Worm (Caenorhabditis elegans) whole organism, midembryonic: ENCODE results near the gene daf-37.

Experiments used
- T22C8.4 ChIP-seq: fragments of 200-800 bp; sonication (Bioruptor generic); IDR thresholded peaks from 2 replicates; pipeline ENCODE4 v1.3.6; 2022; ENCODE audit warnings: missing genetic modification characterization, missing compliant biosample characterization
- cog-1 ChIP-seq: sonication (generic microtip); optimal IDR thresholded peaks from 2 replicates; lab custom pipeline; 2016; ENCODE audit warnings: missing genetic modification characterization, missing compliant biosample characterization
- flt-1 ChIP-seq: fragments of 200-800 bp; sonication (Bioruptor generic); IDR thresholded peaks from 2 replicates; pipeline ENCODE4 v1.3.6; 2022; ENCODE audit warnings: missing genetic modification characterization, missing compliant biosample characterization
- klf-2 ChIP-seq: fragments of 200-800 bp; sonication (Bioruptor generic); conservative IDR thresholded peaks from 2 replicates; pipeline ENCODE4 v1.3.6; 2022; ENCODE audit warnings: missing genetic modification reagents, missing genetic modification characterization, missing compliant biosample characterization
- med-1 ChIP-seq: sonication (generic microtip); optimal IDR thresholded peaks from 2 replicates; lab custom pipeline; 2017; ENCODE audit warnings: missing genetic modification characterization, mild to moderate bottlenecking, missing compliant biosample characterization, antibody characterized with exemption, missing genetic modification reagents; ENCODE audit not compliant: insufficient read depth
- ref-1 ChIP-seq: fragments of 200-800 bp; sonication (Bioruptor generic); conservative IDR thresholded peaks from 2 replicates; pipeline ENCODE4 v1.3.6; 2022; ENCODE audit warnings: missing genetic modification reagents, missing genetic modification characterization, missing compliant biosample characterization
- tab-1 ChIP-seq: fragments of 200-800 bp; sonication (Bioruptor generic); IDR thresholded peaks from 2 replicates; pipeline ENCODE4 v1.3.6; 2022; ENCODE audit warnings: missing genetic modification characterization, missing compliant biosample characterization
- ztf-23 ChIP-seq: fragments of 200-800 bp; sonication (Bioruptor generic); IDR thresholded peaks from 2 replicates; pipeline ENCODE4 v1.3.6; 2022; ENCODE audit warnings: missing genetic modification reagents, missing genetic modification characterization, missing compliant biosample characterization
- ztf-29 ChIP-seq: fragments of 200-800 bp; sonication (Bioruptor generic); IDR thresholded peaks from 2 replicates; pipeline ENCODE4 v1.3.6; 2022; ENCODE audit warnings: missing genetic modification reagents, missing genetic modification characterization, missing compliant biosample characterization

The daf-37 gene

ce11 chrII:6222558-6222957 is 14.5 kb upstream of the daf-37 start, which contains the start of gene C30B5.6:
TSS of gene C30B5.6 (minus strand) at chrII:6222658.
- TF ChIP-seq tab-1 (GFP tag; lab: Robert Waterston, UW) (no peak), ztf-29 (GFP tag; lab: Robert Waterston, UW) (no peak), ztf-23 (GFP tag; lab: Robert Waterston, UW) (no peak), cog-1 (tag; lab: Kevin White, UChicago) (no peak), klf-2 (GFP tag; lab: Robert Waterston, UW) (no peak), T22C8.4 (GFP tag; lab: Robert Waterston, UW) (no peak), med-1 (GFP tag; lab: Kevin White, UChicago) (no peak), flt-1 (no peak), ref-1 (GFP tag; lab: Robert Waterston, UW) (no peak)

DNA sequence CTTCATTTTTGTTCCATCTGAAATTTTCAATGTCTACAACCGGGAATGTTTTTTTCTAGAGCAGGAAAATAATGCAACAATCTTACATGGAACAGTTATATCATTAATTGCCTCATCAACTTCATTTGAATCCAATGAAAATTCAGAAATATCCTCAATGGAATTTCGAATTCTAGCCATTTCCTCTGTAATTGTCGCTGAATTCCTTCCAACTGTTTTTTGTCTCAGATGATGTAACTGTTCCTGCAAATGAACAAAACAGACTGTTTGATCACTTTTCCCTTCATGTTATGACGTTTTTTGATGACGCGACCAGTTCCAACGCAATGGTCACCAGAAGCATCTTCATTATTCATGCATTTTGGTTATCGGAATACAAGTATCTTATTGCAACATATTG is 13.5 kb upstream of the daf-37 start:
- TF ChIP-seq ztf-23 (GFP tag; lab: Robert Waterston, UW) (no peak), ztf-29 (GFP tag; lab: Robert Waterston, UW) (no peak), flt-1 (no peak), cog-1 (tag; lab: Kevin White, UChicago) (no peak), klf-2 (GFP tag; lab: Robert Waterston, UW) (no peak), T22C8.4 (GFP tag; lab: Robert Waterston, UW) (no peak), tab-1 (GFP tag; lab: Robert Waterston, UW) (no peak), ref-1 (GFP tag; lab: Robert Waterston, UW) (no peak), med-1 (GFP tag; lab: Kevin White, UChicago) (no peak)

DNA sequence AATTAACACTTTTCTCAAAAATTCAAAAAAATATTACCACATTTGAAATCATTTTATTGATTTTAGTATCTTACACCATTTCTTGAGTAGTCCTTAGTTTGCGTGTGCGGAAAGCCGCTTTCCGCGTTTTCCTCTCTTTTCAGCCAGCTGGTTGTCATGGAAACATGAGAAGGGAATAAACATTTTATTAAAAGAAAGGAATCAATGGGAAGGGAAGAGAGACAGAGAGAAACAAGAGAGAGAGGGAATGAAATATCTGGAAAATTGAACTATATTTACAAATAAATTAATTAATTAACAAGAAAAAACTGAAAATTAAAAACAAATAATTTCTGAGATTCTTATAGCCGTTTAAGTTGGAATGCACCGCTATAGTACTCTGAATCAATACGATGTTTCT is 11.3 kb upstream of the daf-37 start, which contains the start of gene mks-2:
Gene mks-2 (minus strand): TSS at position 101 of the 400 bp plus-strand sequence.
- TF ChIP-seq ztf-29 (GFP tag; lab: Robert Waterston, UW) (no peak), tab-1 (GFP tag; lab: Robert Waterston, UW) (no peak), ztf-23 (GFP tag; lab: Robert Waterston, UW) (no peak), med-1 (GFP tag; lab: Kevin White, UChicago) (no peak), flt-1 (no peak), cog-1 (tag; lab: Kevin White, UChicago) (no peak), T22C8.4 (GFP tag; lab: Robert Waterston, UW) (no peak), ref-1 (GFP tag; lab: Robert Waterston, UW) (no peak), klf-2 (GFP tag; lab: Robert Waterston, UW) (no peak)

DNA sequence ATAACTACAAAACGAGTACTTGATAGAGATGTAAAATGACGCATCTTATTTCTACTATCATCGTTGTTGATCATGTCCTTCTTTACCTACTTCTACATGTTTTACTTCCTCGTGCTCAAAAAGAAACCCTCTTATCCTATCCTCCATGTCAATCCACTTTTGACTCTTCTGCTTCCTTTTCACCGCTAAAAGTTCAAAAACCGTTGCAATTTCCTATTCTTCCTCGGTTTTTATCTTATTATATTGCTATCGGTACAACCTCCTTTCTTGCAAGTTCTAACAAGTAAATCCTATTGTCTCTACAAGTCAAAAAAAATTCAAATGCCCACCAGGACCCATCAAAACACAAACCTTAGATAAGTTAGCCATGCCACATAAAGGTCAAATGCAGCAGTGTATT is 764 bp downstream of the daf-37 start:
- TF ChIP-seq tab-1 (GFP tag; lab: Robert Waterston, UW): no peak
- TF ChIP-seq klf-2 (GFP tag; lab: Robert Waterston, UW): no peak
- TF ChIP-seq T22C8.4 (GFP tag; lab: Robert Waterston, UW): no peak
- no peak for TF ChIP-seq med-1 (GFP tag; lab: Kevin White, UChicago)
- TF ChIP-seq flt-1: no peak
- TF ChIP-seq ref-1 (GFP tag; lab: Robert Waterston, UW): no peak
- TF ChIP-seq cog-1 (tag; lab: Kevin White, UChicago): no peak
- no peak for TF ChIP-seq ztf-29 (GFP tag; lab: Robert Waterston, UW)
- TF ChIP-seq ztf-23 (GFP tag; lab: Robert Waterston, UW): no peak

DNA sequence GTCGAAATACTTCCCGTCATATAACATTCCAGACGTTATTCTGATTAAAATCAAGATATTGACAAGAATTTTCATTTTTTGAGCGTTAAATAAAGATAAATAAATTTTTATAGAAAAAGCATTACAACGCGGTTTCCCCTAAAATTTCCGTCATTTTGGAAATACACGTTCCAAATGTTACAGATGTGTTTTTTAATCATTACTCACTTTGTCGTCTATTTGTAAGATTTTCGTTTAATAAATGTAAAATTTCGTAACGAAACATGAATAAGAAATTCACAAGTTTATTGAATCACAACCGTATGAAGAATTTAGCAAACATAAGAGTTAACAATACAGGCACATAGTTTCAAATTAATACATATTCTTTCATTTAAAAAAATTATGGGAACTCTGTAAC is 5.1 kb downstream of the daf-37 start, which contains the start of gene C30B5.17:
Gene C30B5.17 (minus strand): TSS at position 101 of the 400 bp plus-strand sequence.
- TF ChIP-seq T22C8.4 (GFP tag; lab: Robert Waterston, UW): no peak

- TF ChIP-seq tab-1 (GFP tag; lab: Robert Waterston, UW) (no peak), T22C8.4 (GFP tag; lab: Robert Waterston, UW) (no peak), flt-1 (no peak), klf-2 (GFP tag; lab: Robert Waterston, UW) (no peak), ztf-23 (GFP tag; lab: Robert Waterston, UW) (no peak)
These were observed 9.0 kb downstream of the daf-37 start for ce11 chrII:6199010-6199409.

ce11 chrII:6198468-6198867 is 9.5 kb downstream of the daf-37 start, which contains the start of gene szy-4:
TSS of gene szy-4 (plus strand) at chrII:6198696.
- TF ChIP-seq tab-1 (GFP tag; lab: Robert Waterston, UW): no peak
- TF ChIP-seq ref-1 (GFP tag; lab: Robert Waterston, UW): no peak
- TF ChIP-seq cog-1 (tag; lab: Kevin White, UChicago): no peak
- TF ChIP-seq T22C8.4 (GFP tag; lab: Robert Waterston, UW): no peak
- no peak for TF ChIP-seq klf-2 (GFP tag; lab: Robert Waterston, UW)
- TF ChIP-seq ztf-23 (GFP tag; lab: Robert Waterston, UW): no peak
- TF ChIP-seq flt-1: no peak
- no peak for TF ChIP-seq ztf-29 (GFP tag; lab: Robert Waterston, UW)
- TF ChIP-seq med-1 (GFP tag; lab: Kevin White, UChicago): no peak

- TF ChIP-seq T22C8.4 (GFP tag; lab: Robert Waterston, UW) (peak; percentile 62), cog-1 (tag; lab: Kevin White, UChicago) (no peak), ztf-29 (GFP tag; lab: Robert Waterston, UW) (no peak), ref-1 (GFP tag; lab: Robert Waterston, UW) (no peak), flt-1 (no peak), klf-2 (GFP tag; lab: Robert Waterston, UW) (no peak), ztf-23 (GFP tag; lab: Robert Waterston, UW) (peak; percentile 36; the same call in 1 of the 2 replicates)
These were observed 11.1 kb downstream of the daf-37 start, which contains the start of the genes rbmx-2 and C30B5.2 for ce11 chrII:6196875-6197274. TSS of gene rbmx-2 (minus strand) at chrII:6196948. TSS of gene C30B5.2 (plus strand) at chrII:6197180.

DNA sequence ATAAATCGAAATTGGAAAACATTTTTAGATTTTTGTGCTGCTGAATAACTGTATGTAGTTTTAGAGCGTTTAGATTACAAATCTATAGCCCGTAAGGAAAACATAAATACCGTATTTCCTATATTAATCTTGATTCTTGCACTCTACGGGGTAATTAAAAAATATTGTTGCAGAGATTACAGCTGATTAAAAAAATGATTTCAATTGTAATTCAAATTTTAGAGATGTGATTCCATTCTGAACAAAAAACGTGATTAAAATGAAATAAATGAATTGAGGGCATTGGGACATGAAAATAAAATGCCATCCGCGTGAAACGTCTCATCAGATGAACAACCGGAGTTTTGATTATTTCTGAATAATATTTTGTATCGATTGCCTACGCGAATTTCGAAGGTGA is 15.5 kb downstream of the daf-37 start, which contains the start of gene cpb-2:
Gene cpb-2 (plus strand): TSS at position 301 of the 400 bp plus-strand sequence.
- TF ChIP-seq cog-1 (tag; lab: Kevin White, UChicago) (no peak), ztf-29 (GFP tag; lab: Robert Waterston, UW) (no peak), T22C8.4 (GFP tag; lab: Robert Waterston, UW) (no peak), med-1 (GFP tag; lab: Kevin White, UChicago) (no peak), ref-1 (GFP tag; lab: Robert Waterston, UW) (no peak), klf-2 (GFP tag; lab: Robert Waterston, UW) (no peak), flt-1 (no peak), tab-1 (GFP tag; lab: Robert Waterston, UW) (no peak), ztf-23 (GFP tag; lab: Robert Waterston, UW) (no peak)
